Worm (Caenorhabditis elegans) whole organism, midembryonic: ENCODE data around the gene F16B12.1.

ENCODE experiments used
- T22C8.4 ChIP-seq: fragments of 200-800 bp; sonication (Bioruptor generic); IDR thresholded peaks from 2 replicates; pipeline ENCODE4 v1.3.6; 2022; ENCODE audit warnings: missing genetic modification characterization, missing compliant biosample characterization
- cog-1 ChIP-seq: sonication (generic microtip); optimal IDR thresholded peaks from 2 replicates; lab custom pipeline; 2016; ENCODE audit warnings: missing genetic modification characterization, missing compliant biosample characterization
- flt-1 ChIP-seq: fragments of 200-800 bp; sonication (Bioruptor generic); IDR thresholded peaks from 2 replicates; pipeline ENCODE4 v1.3.6; 2022; ENCODE audit warnings: missing genetic modification characterization, missing compliant biosample characterization
- klf-2 ChIP-seq: fragments of 200-800 bp; sonication (Bioruptor generic); conservative IDR thresholded peaks from 2 replicates; pipeline ENCODE4 v1.3.6; 2022; ENCODE audit warnings: missing genetic modification reagents, missing genetic modification characterization, missing compliant biosample characterization
- med-1 ChIP-seq: sonication (generic microtip); optimal IDR thresholded peaks from 2 replicates; lab custom pipeline; 2017; ENCODE audit warnings: missing genetic modification characterization, mild to moderate bottlenecking, missing compliant biosample characterization, antibody characterized with exemption, missing genetic modification reagents; ENCODE audit not compliant: insufficient read depth
- ref-1 ChIP-seq: fragments of 200-800 bp; sonication (Bioruptor generic); conservative IDR thresholded peaks from 2 replicates; pipeline ENCODE4 v1.3.6; 2022; ENCODE audit warnings: missing genetic modification reagents, missing genetic modification characterization, missing compliant biosample characterization
- tab-1 ChIP-seq: fragments of 200-800 bp; sonication (Bioruptor generic); IDR thresholded peaks from 2 replicates; pipeline ENCODE4 v1.3.6; 2022; ENCODE audit warnings: missing genetic modification characterization, missing compliant biosample characterization
- ztf-23 ChIP-seq: fragments of 200-800 bp; sonication (Bioruptor generic); IDR thresholded peaks from 2 replicates; pipeline ENCODE4 v1.3.6; 2022; ENCODE audit warnings: missing genetic modification reagents, missing genetic modification characterization, missing compliant biosample characterization
- ztf-29 ChIP-seq: fragments of 200-800 bp; sonication (Bioruptor generic); IDR thresholded peaks from 2 replicates; pipeline ENCODE4 v1.3.6; 2022; ENCODE audit warnings: missing genetic modification reagents, missing genetic modification characterization, missing compliant biosample characterization

Gene F16B12.1

ce11 chrX:14063830-14064229 is 21.5 kb upstream of the F16B12.1 start:
- TF ChIP-seq T22C8.4 (GFP tag; lab: Robert Waterston, UW) (peak; percentile 96), cog-1 (tag; lab: Kevin White, UChicago) (peak; percentile 88), ztf-23 (peak; percentile 96), ref-1 (GFP tag; lab: Robert Waterston, UW) (peak; percentile 97), flt-1 (GFP tag; lab: Robert Waterston, UW) (peak; percentile 99), tab-1 (GFP tag; lab: Robert Waterston, UW) (peak; percentile 98), ztf-29 (peak; percentile 97), klf-2 (peak; percentile 96), med-1 (GFP tag; lab: Kevin White, UChicago) (peak; percentile 84)

ce11 chrX:14067641-14068040 is 17.7 kb upstream of the F16B12.1 start, which contains the start of gene lgc-21:
Gene lgc-21, minus strand, starts transcription at chrX:14067984.
- TF ChIP-seq cog-1 (tag; lab: Kevin White, UChicago) (no peak), flt-1 (GFP tag; lab: Robert Waterston, UW) (no peak), T22C8.4 (GFP tag; lab: Robert Waterston, UW) (no peak), ztf-23 (no peak), med-1 (GFP tag; lab: Kevin White, UChicago) (no peak), ref-1 (GFP tag; lab: Robert Waterston, UW) (no peak), tab-1 (GFP tag; lab: Robert Waterston, UW) (no peak), ztf-29 (no peak), klf-2 (no peak)

- TF ChIP-seq med-1 (GFP tag; lab: Kevin White, UChicago): no peak
- no peak for TF ChIP-seq ref-1 (GFP tag; lab: Robert Waterston, UW)
- no peak for TF ChIP-seq klf-2
- no peak for TF ChIP-seq ztf-23
- TF ChIP-seq tab-1 (GFP tag; lab: Robert Waterston, UW): no peak
- TF ChIP-seq ztf-29: no peak
- TF ChIP-seq T22C8.4 (GFP tag; lab: Robert Waterston, UW): no peak
- TF ChIP-seq cog-1 (tag; lab: Kevin White, UChicago): no peak
- TF ChIP-seq flt-1 (GFP tag; lab: Robert Waterston, UW): no peak
Observed at ce11 chrX:14069528-14069927, 15.8 kb upstream of the F16B12.1 start.

ce11 chrX:14070950-14071349 is 14.4 kb upstream of the F16B12.1 start, which contains the start of gene C33G3.4:
Gene C33G3.4, plus strand, starts transcription at chrX:14071162.
- TF ChIP-seq tab-1 (GFP tag; lab: Robert Waterston, UW): no peak
- TF ChIP-seq ref-1 (GFP tag; lab: Robert Waterston, UW): no peak
- no peak for TF ChIP-seq cog-1 (tag; lab: Kevin White, UChicago)
- no peak for TF ChIP-seq klf-2
- TF ChIP-seq ztf-29: no peak
- TF ChIP-seq flt-1 (GFP tag; lab: Robert Waterston, UW): no peak
- TF ChIP-seq ztf-23: no peak
- no peak for TF ChIP-seq T22C8.4 (GFP tag; lab: Robert Waterston, UW)
- TF ChIP-seq med-1 (GFP tag; lab: Kevin White, UChicago): no peak

- TF ChIP-seq flt-1 (GFP tag; lab: Robert Waterston, UW) (no peak), med-1 (GFP tag; lab: Kevin White, UChicago) (no peak), T22C8.4 (GFP tag; lab: Robert Waterston, UW) (no peak), tab-1 (GFP tag; lab: Robert Waterston, UW) (no peak), klf-2 (no peak), cog-1 (tag; lab: Kevin White, UChicago) (no peak), ztf-23 (no peak), ref-1 (GFP tag; lab: Robert Waterston, UW) (no peak), ztf-29 (no peak)
Observed at ce11 chrX:14078574-14078973, 6.7 kb upstream of the F16B12.1 start, which contains the start of gene C33G3.5. Gene C33G3.5, minus strand, starts transcription at chrX:14078674.

ce11 chrX:14084230-14084629 is 1.1 kb upstream of the F16B12.1 start, which contains the start of gene C33G3.6:
Gene C33G3.6, minus strand, starts transcription at chrX:14084330.
- TF ChIP-seq ztf-23 (no peak), ztf-29 (no peak), ref-1 (GFP tag; lab: Robert Waterston, UW) (no peak), med-1 (GFP tag; lab: Kevin White, UChicago) (no peak)

- TF ChIP-seq ref-1 (GFP tag; lab: Robert Waterston, UW): no peak
- TF ChIP-seq ztf-23: no peak
- TF ChIP-seq ztf-29: no peak
- no peak for TF ChIP-seq tab-1 (GFP tag; lab: Robert Waterston, UW)
- TF ChIP-seq klf-2: no peak
Observed at ce11 chrX:14090089-14090488, 4.8 kb downstream of the F16B12.1 start, which contains the start of gene dsl-4. Gene dsl-4, plus strand, starts transcription at chrX:14090389.

- TF ChIP-seq flt-1 (GFP tag; lab: Robert Waterston, UW) (no peak), ztf-29 (no peak), ref-1 (GFP tag; lab: Robert Waterston, UW) (no peak), klf-2 (no peak), med-1 (GFP tag; lab: Kevin White, UChicago) (no peak), T22C8.4 (GFP tag; lab: Robert Waterston, UW) (no peak), ztf-23 (no peak), cog-1 (tag; lab: Kevin White, UChicago) (no peak), tab-1 (GFP tag; lab: Robert Waterston, UW) (no peak)
Observed at ce11 chrX:14090990-14091389, 5.7 kb downstream of the F16B12.1 start.

- TF ChIP-seq ref-1 (GFP tag; lab: Robert Waterston, UW): no peak
- no peak for TF ChIP-seq tab-1 (GFP tag; lab: Robert Waterston, UW)
- no peak for TF ChIP-seq med-1 (GFP tag; lab: Kevin White, UChicago)
- TF ChIP-seq klf-2: no peak
- no peak for TF ChIP-seq ztf-23
- no peak for TF ChIP-seq flt-1 (GFP tag; lab: Robert Waterston, UW)
- TF ChIP-seq ztf-29: no peak
- TF ChIP-seq T22C8.4 (GFP tag; lab: Robert Waterston, UW): no peak
- TF ChIP-seq cog-1 (tag; lab: Kevin White, UChicago): no peak
Observed at ce11 chrX:14098618-14099118, 13.4 kb downstream of the F16B12.1 start, which contains the start of gene F16B12.4. Gene F16B12.4, minus strand, starts transcription at chrX:14098668.
